Worm (Caenorhabditis elegans): ENCODE results near the gene ugt-45.

DNA sequence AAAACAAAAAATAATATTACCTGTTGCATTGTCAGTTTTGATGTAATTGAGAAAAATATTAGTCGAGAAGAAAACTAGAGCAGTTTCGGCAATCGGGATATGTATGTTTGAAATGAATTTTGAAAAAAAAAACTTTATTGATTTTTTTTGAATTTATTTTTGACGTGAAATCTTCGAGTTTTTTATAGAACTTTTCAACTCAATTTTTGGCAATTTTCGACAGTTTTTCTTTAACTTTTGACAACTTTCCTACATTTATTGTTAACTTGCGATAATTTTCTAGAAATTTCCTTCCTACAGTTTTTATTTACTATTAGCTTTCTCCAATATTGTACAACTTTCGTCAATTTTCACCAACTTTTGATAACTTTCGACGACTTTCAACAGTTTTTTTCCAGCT is 49.0 kb downstream of the ugt-45 start, which contains the start of gene Y37E11AL.12:
- TF ChIP-seq nhr-76 (tag; optimal IDR thresholded peaks at IDR 0.05) (no peak), lin-38 (GFP tag; IDR thresholded peaks at IDR 0.05) (no peak), attf-4 (tag; optimal IDR thresholded peaks at IDR 0.05) (no peak), ama-1 (optimal IDR thresholded peaks at IDR 0.05) (no peak), fos-1 (tag; optimal IDR thresholded peaks at IDR 0.05) (no peak), snpc-4 (tag; optimal IDR thresholded peaks at IDR 0.05) (no peak), T20F7.1 (GFP tag; optimal IDR thresholded peaks at IDR 0.05) (no peak), daf-19 (GFP tag; conservative IDR thresholded peaks at IDR 0.05) (no peak), lir-3 (tag; optimal IDR thresholded peaks at IDR 0.05) (no peak), aly-2 (tag; optimal IDR thresholded peaks at IDR 0.05) (no peak)

All from whole organism, L4 larva.